Worm (Caenorhabditis elegans) whole organism, L3 larva: ENCODE measurements around the gene C54E10.7.

Experiments
- R02D3.7 ChIP-seq: fragments of 150-350 bp; optimal IDR thresholded peaks from 2 replicates; lab custom pipeline; 2014; ENCODE audit warnings: missing biosample characterization, missing genetic modification characterization
- elt-2 ChIP-seq: sonication (generic microtip); optimal IDR thresholded peaks from 2 replicates; lab custom pipeline; 2016; ENCODE audit warnings: missing genetic modification reagents, mild to moderate bottlenecking, missing genetic modification characterization, missing compliant biosample characterization
- fos-1 ChIP-seq: fragments of 150-350 bp; optimal IDR thresholded peaks from 2 replicates; lab custom pipeline; 2014; ENCODE audit warnings: missing biosample characterization, missing genetic modification characterization
- mdl-1 ChIP-seq: fragments of 150-350 bp; optimal IDR thresholded peaks from 2 replicates; lab custom pipeline; 2014; ENCODE audit warnings: missing biosample characterization, missing genetic modification characterization
- nhr-12 ChIP-seq: fragments of 150-350 bp; optimal IDR thresholded peaks from 2 replicates; lab custom pipeline; 2014; ENCODE audit warnings: missing biosample characterization, missing genetic modification characterization
- nhr-76 ChIP-seq: fragments of 150-350 bp; sonication (generic microtip); optimal IDR thresholded peaks from 5 replicates; lab custom pipeline; 2014; ENCODE audit warnings: missing biosample characterization, missing genetic modification characterization

DNA sequence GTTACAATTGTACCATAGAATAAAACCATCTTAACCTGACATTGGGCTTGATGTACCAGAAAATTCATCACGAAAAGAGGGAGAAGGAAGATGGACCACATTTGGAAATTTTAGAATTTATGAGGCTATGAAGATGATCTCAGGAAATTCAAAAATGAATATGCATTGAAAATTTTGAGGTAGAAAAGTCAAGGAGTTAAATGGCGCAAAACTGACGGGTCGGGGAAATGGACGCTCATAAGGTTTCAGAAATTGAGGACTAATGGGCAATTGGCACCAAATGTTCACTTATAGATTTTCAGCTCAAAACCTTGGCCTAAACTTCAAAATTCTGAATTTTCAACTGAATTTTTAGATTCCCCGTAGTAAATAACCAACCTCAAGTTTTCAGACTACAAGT, 40.8 kb upstream of the C54E10.7 start, which contains the start of gene clec-255:
- no peak for TF ChIP-seq nhr-76
- TF ChIP-seq fos-1 (tag; lab: Kevin White, UChicago) = no peak
- no peak for TF ChIP-seq elt-2 (tag; lab: Kevin White, UChicago)
- TF ChIP-seq nhr-12 (tag; lab: Kevin White, UChicago) = no peak
- TF ChIP-seq mdl-1 (tag; lab: Kevin White, UChicago) = no peak
- TF ChIP-seq R02D3.7 = no peak
